Fruit fly (Drosophila melanogaster) Kc167 (cell line): ENCODE measurements around the gene CG17242.

Experiments used
- Myc ChIP-seq: fragments of >200 bp; optimal IDR thresholded peaks from 2 replicates; lab custom pipeline; 2017; ENCODE audit warnings: missing external identifiers
- Sin3A ChIP-seq: fragments of >200 bp; optimal IDR thresholded peaks from 2 replicates; lab custom pipeline; 2018; ENCODE audit warnings: missing external identifiers
- h ChIP-seq: fragments of >200 bp; optimal IDR thresholded peaks from 3 replicates; lab custom pipeline; 2018; ENCODE audit warnings: missing external identifiers
- insv ChIP-seq: fragments of >200 bp; optimal IDR thresholded peaks from 3 replicates; lab custom pipeline; 2018; ENCODE audit warnings: missing external identifiers
- psq ChIP-seq: fragments of >200 bp; optimal IDR thresholded peaks from 2 replicates; lab custom pipeline; 2017; ENCODE audit warnings: missing external identifiers
- ttk ChIP-seq: sonication (Bioruptor generic); optimal IDR thresholded peaks from 2 replicates; lab custom pipeline; 2017; ENCODE audit warnings: missing external identifiers

The CG17242 gene

dm6 chr2L:2269040-2269439, at the start of gene CG17242:
TSS of gene CG17242 (minus strand) at chr2L:2269140.
- TF ChIP-seq Sin3A (no peak), Myc (lab: Kevin White, UChicago) (no peak), psq (lab: Kevin White, UChicago) (no peak)

- TF ChIP-seq Myc (lab: Kevin White, UChicago) (no peak), h (lab: Kevin White, UChicago) (no peak), insv (lab: Kevin White, UChicago) (no peak), ttk (lab: Kevin White, UChicago) (no peak), Sin3A (no peak), psq (lab: Kevin White, UChicago) (no peak)
Observed at dm6 chr2L:2314165-2314564, 45.2 kb upstream of the CG17242 start.

- TF ChIP-seq insv (lab: Kevin White, UChicago) (no peak), psq (lab: Kevin White, UChicago) (no peak), Sin3A (no peak), h (lab: Kevin White, UChicago) (no peak), Myc (lab: Kevin White, UChicago) (no peak), ttk (lab: Kevin White, UChicago) (no peak)
Observed at dm6 chr2L:2311449-2311848, 42.5 kb upstream of the CG17242 start, which contains the start of gene eys. TSS of gene eys (plus strand) at chr2L:2311680.

- TF ChIP-seq h (lab: Kevin White, UChicago): no peak
- no peak for TF ChIP-seq insv (lab: Kevin White, UChicago)
- TF ChIP-seq psq (lab: Kevin White, UChicago): no peak
- TF ChIP-seq Myc (lab: Kevin White, UChicago): no peak
- TF ChIP-seq ttk (lab: Kevin White, UChicago): no peak
- TF ChIP-seq Sin3A: no peak
Observed at dm6 chr2L:2307648-2308047, 38.7 kb upstream of the CG17242 start, which contains the start of gene CG16995. TSS of gene CG16995 (plus strand) at chr2L:2307948.

- TF ChIP-seq h (lab: Kevin White, UChicago) (no peak), Myc (lab: Kevin White, UChicago) (no peak), insv (lab: Kevin White, UChicago) (no peak), Sin3A (no peak), psq (lab: Kevin White, UChicago) (no peak), ttk (lab: Kevin White, UChicago) (no peak)
Observed at dm6 chr2L:2299803-2300202, 30.9 kb upstream of the CG17242 start, which contains the start of gene CG31949. TSS of gene CG31949 (plus strand) at chr2L:2300103.

dm6 chr2L:2290638-2291037, 21.7 kb upstream of the CG17242 start, which contains the start of gene robl22E:
TSS of gene robl22E (minus strand) at chr2L:2290738.
- TF ChIP-seq psq (lab: Kevin White, UChicago) (no peak), Sin3A (no peak), ttk (lab: Kevin White, UChicago) (no peak), Myc (lab: Kevin White, UChicago) (no peak), h (lab: Kevin White, UChicago) (no peak), insv (lab: Kevin White, UChicago) (no peak)

- TF ChIP-seq psq (lab: Kevin White, UChicago) (no peak), h (lab: Kevin White, UChicago) (no peak), Sin3A (no peak), insv (lab: Kevin White, UChicago) (no peak), Myc (lab: Kevin White, UChicago) (no peak), ttk (lab: Kevin White, UChicago) (no peak)
Observed at dm6 chr2L:2289316-2289715, 20.4 kb upstream of the CG17242 start, which contains the start of gene CG17237. TSS of gene CG17237 (minus strand) at chr2L:2289416.

- TF ChIP-seq insv (lab: Kevin White, UChicago): no peak
- no peak for TF ChIP-seq Sin3A
- no peak for TF ChIP-seq ttk (lab: Kevin White, UChicago)
- no peak for TF ChIP-seq psq (lab: Kevin White, UChicago)
- TF ChIP-seq Myc (lab: Kevin White, UChicago): no peak
- TF ChIP-seq h (lab: Kevin White, UChicago): no peak
Observed at dm6 chr2L:2287807-2288206, 18.9 kb upstream of the CG17242 start, which contains the start of gene CG42658. TSS of gene CG42658 (minus strand) at chr2L:2287907.

- TF ChIP-seq h (lab: Kevin White, UChicago) (no peak), Sin3A (no peak), Myc (lab: Kevin White, UChicago) (no peak), insv (lab: Kevin White, UChicago) (no peak), ttk (lab: Kevin White, UChicago) (no peak)
Observed at dm6 chr2L:2286773-2287172, 17.8 kb upstream of the CG17242 start, which contains the start of gene CG31681. TSS of gene CG31681 (minus strand) at chr2L:2286873.

- no peak for TF ChIP-seq insv (lab: Kevin White, UChicago)
- no peak for TF ChIP-seq h (lab: Kevin White, UChicago)
- TF ChIP-seq ttk (lab: Kevin White, UChicago): no peak
- TF ChIP-seq psq (lab: Kevin White, UChicago): no peak
- no peak for TF ChIP-seq Myc (lab: Kevin White, UChicago)
- no peak for TF ChIP-seq Sin3A
Observed at dm6 chr2L:2284863-2285262, 15.9 kb upstream of the CG17242 start, which contains the start of gene CG4271. TSS of gene CG4271 (plus strand) at chr2L:2285163.

dm6 chr2L:2265221-2265620, 3.7 kb downstream of the CG17242 start, which contains the start of gene CG34049:
TSS of gene CG34049 (minus strand) at chr2L:2265321.
- TF ChIP-seq Myc (lab: Kevin White, UChicago) (no peak), h (lab: Kevin White, UChicago) (no peak), ttk (lab: Kevin White, UChicago) (no peak), insv (lab: Kevin White, UChicago) (no peak), Sin3A (no peak), psq (lab: Kevin White, UChicago) (no peak)

dm6 chr2L:2263142-2263541, 5.8 kb downstream of the CG17242 start, which contains the start of gene CG4270:
TSS of gene CG4270 (plus strand) at chr2L:2263442.
- TF ChIP-seq Myc (lab: Kevin White, UChicago) (no peak), psq (lab: Kevin White, UChicago) (no peak), Sin3A (no peak), h (lab: Kevin White, UChicago) (no peak), ttk (lab: Kevin White, UChicago) (no peak), insv (lab: Kevin White, UChicago) (no peak)
